Worm (Caenorhabditis elegans): ENCODE results near the gene C07B5.6.
A peak's percentile ranks its signal among the peaks of the same experiment; 100 is the strongest.

DNA sequence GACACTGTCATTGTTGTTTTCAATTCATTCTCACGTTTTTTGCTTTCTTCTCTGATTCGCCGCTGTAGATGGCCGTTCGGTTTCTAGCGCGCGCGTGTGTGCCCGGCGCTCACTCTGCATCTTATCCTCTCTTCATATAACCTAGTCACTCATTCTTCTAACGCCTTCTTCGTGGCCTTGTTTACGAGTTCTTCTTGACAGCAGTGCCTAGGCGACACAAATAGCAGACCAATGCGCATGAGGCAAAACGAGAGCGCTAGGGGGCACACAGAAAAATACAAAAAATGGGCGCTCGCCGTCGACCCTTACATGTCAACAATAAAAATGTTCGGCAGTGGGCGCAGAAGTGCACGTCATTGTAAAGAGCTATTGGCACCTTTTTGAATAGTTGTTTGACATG lies 32.3 kb downstream of the C07B5.6 start:
- TF ChIP-seq unc-62 (GFP tag; optimal IDR thresholded peaks at IDR 0.05), result no peak
- no peak for TF ChIP-seq ama-1 (optimal IDR thresholded peaks at IDR 0.05)
- no peak for TF ChIP-seq mab-5 (tag; optimal IDR thresholded peaks at IDR 0.05)
- no peak for TF ChIP-seq nhr-12 (tag; optimal IDR thresholded peaks at IDR 0.05)
- no peak for TF ChIP-seq nhr-237 (tag; optimal IDR thresholded peaks at IDR 0.05)
- TF ChIP-seq fos-1 (tag; optimal IDR thresholded peaks at IDR 0.05), result peak; percentile 48
- TF ChIP-seq crh-2 (tag; optimal IDR thresholded peaks at IDR 0.05), result peak; percentile 35
- TF ChIP-seq lin-11 (tag; optimal IDR thresholded peaks at IDR 0.05), result peak; percentile 30
- no peak for TF ChIP-seq skn-1 (tag; optimal IDR thresholded peaks at IDR 0.05)
